Fruit fly (Drosophila melanogaster) Kc167 (cell line): Measurements from ENCODE around the gene eIF4E1.

ENCODE experiments used
- Myc ChIP-seq: fragments of >200 bp; optimal IDR thresholded peaks from 2 replicates; lab custom pipeline; 2017; ENCODE audit warnings: missing external identifiers
- Sin3A ChIP-seq: fragments of >200 bp; optimal IDR thresholded peaks from 2 replicates; lab custom pipeline; 2018; ENCODE audit warnings: missing external identifiers
- insv ChIP-seq: fragments of >200 bp; optimal IDR thresholded peaks from 3 replicates; lab custom pipeline; 2018; ENCODE audit warnings: missing external identifiers
- psq ChIP-seq: fragments of >200 bp; optimal IDR thresholded peaks from 2 replicates; lab custom pipeline; 2017; ENCODE audit warnings: missing external identifiers
- ttk ChIP-seq: sonication (Bioruptor generic); optimal IDR thresholded peaks from 2 replicates; lab custom pipeline; 2017; ENCODE audit warnings: missing external identifiers

- TF ChIP-seq psq (no peak), insv (lab: Kevin White, UChicago) (no peak), ttk (no peak), Myc (lab: Kevin White, UChicago) (no peak), Sin3A (lab: Kevin White, UChicago) (no peak)
These were observed 20.6 kb upstream of the eIF4E1 start, which contains the start of gene aay for dm6 chr3L:9422636-9423419.
